Fruit fly (Drosophila melanogaster) whole organism, embryonic: ENCODE results near the gene CG34348.

Experiments
- Ada2b ChIP-seq: fragments of 200-800 bp; sonication (Bioruptor generic); IDR thresholded peaks from 2 replicates; pipeline ENCODE4 v1.3.6; 2022; ENCODE audit warnings: missing biosample characterization, missing genetic modification characterization
- B-H2 ChIP-seq: fragments of 200-800 bp; sonication (Bioruptor generic); optimal IDR thresholded peaks from 2 replicates; lab custom pipeline; 2018; ENCODE audit warnings: missing biosample characterization, mild to moderate bottlenecking, missing genetic modification characterization
- CG10209 ChIP-seq: fragments of 200-800 bp; sonication (Bioruptor generic); optimal IDR thresholded peaks from 3 replicates; lab custom pipeline; 2017; ENCODE audit warnings: missing biosample characterization, mild to moderate bottlenecking, missing genetic modification characterization, missing genetic modification reagents
- CG10959 ChIP-seq: fragments of 200-800 bp; sonication (Bioruptor generic); IDR thresholded peaks from 2 replicates; pipeline ENCODE4 v1.3.6; 2022; ENCODE audit warnings: missing biosample characterization, missing genetic modification characterization
- CG11723 ChIP-seq: fragments of 200-800 bp; sonication (Bioruptor generic); optimal IDR thresholded peaks from 2 replicates; lab custom pipeline; 2017; ENCODE audit warnings: missing biosample characterization, mild to moderate bottlenecking, missing genetic modification characterization
- CG12659 ChIP-seq: fragments of 200-800 bp; sonication (Bioruptor generic); optimal IDR thresholded peaks from 3 replicates; lab custom pipeline; 2017; ENCODE audit warnings: mild to moderate bottlenecking, missing biosample characterization, missing genetic modification reagents, missing genetic modification characterization
- CG12942 ChIP-seq: fragments of 200-800 bp; sonication (Bioruptor generic); optimal IDR thresholded peaks from 3 replicates; lab custom pipeline; 2016; ENCODE audit warnings: missing biosample characterization, missing genetic modification characterization
- CG13424 ChIP-seq: fragments of 200-800 bp; sonication (Bioruptor generic); optimal IDR thresholded peaks from 2 replicates; lab custom pipeline; 2019; ENCODE audit warnings: missing biosample characterization, mild to moderate bottlenecking, missing genetic modification characterization, moderate library complexity
- CG14014 ChIP-seq: fragments of 200-800 bp; sonication (Bioruptor generic); IDR thresholded peaks from 2 replicates; pipeline ENCODE4 v1.3.6; 2022; ENCODE audit warnings: missing biosample characterization, missing genetic modification characterization
- CG14050 ChIP-seq: fragments of 200-800 bp; sonication (Bioruptor generic); IDR thresholded peaks from 3 replicates; pipeline ENCODE4 v1.3.6; 2022; ENCODE audit warnings: missing biosample characterization, missing genetic modification characterization
- CG1603 ChIP-seq: fragments of 200-800 bp; sonication (Bioruptor generic); optimal IDR thresholded peaks from 2 replicates; lab custom pipeline; 2019; ENCODE audit warnings: missing biosample characterization, mild to moderate bottlenecking, missing genetic modification characterization, moderate library complexity
- CG18599 ChIP-seq: fragments of 200-800 bp; sonication (Bioruptor generic); optimal IDR thresholded peaks from 3 replicates; lab custom pipeline; 2017; ENCODE audit warnings: missing biosample characterization, missing genetic modification characterization, mild to moderate bottlenecking, moderate library complexity, missing genetic modification reagents
- CG18764 ChIP-seq: fragments of 200-800 bp; sonication (Bioruptor generic); optimal IDR thresholded peaks from 3 replicates; lab custom pipeline; 2016; ENCODE audit warnings: missing biosample characterization, missing genetic modification characterization
- CG30020 ChIP-seq: fragments of 200-800 bp; optimal IDR thresholded peaks from 2 replicates; lab custom pipeline; 2019; ENCODE audit warnings: missing biosample characterization, mild to moderate bottlenecking, missing genetic modification characterization, moderate library complexity
- CG34376 ChIP-seq: fragments of 200-800 bp; sonication (Bioruptor generic); optimal IDR thresholded peaks from 2 replicates; lab custom pipeline; 2018; ENCODE audit warnings: missing biosample characterization, mild to moderate bottlenecking, missing genetic modification characterization
- CG42726 ChIP-seq: fragments of 200-800 bp; sonication (Bioruptor generic); IDR thresholded peaks from 2 replicates; pipeline ENCODE4 v1.3.6; 2022; ENCODE audit warnings: missing biosample characterization, missing genetic modification characterization; ENCODE audit not compliant: partially characterized antibody
- CG6254 ChIP-seq: fragments of 200-800 bp; sonication (Bioruptor generic); optimal IDR thresholded peaks from 3 replicates; lab custom pipeline; 2017; ENCODE audit warnings: mild to moderate bottlenecking, missing biosample characterization, missing genetic modification reagents, missing genetic modification characterization
- CG9215 ChIP-seq: fragments of 200-800 bp; sonication (Bioruptor generic); IDR thresholded peaks from 2 replicates; pipeline ENCODE4 v1.3.6; 2022; ENCODE audit warnings: missing biosample characterization, missing genetic modification characterization
- CG9609 ChIP-seq: fragments of 200-800 bp; sonication (Bioruptor generic); optimal IDR thresholded peaks from 3 replicates; lab custom pipeline; 2016; ENCODE audit warnings: missing biosample characterization, missing genetic modification characterization
- CG9797 ChIP-seq: fragments of 200-800 bp; sonication (Bioruptor generic); optimal IDR thresholded peaks from 3 replicates; lab custom pipeline; 2018; ENCODE audit warnings: missing biosample characterization, mild to moderate bottlenecking, missing genetic modification characterization
- CG9817 ChIP-seq: fragments of 200-800 bp; sonication (Bioruptor generic); optimal IDR thresholded peaks from 2 replicates; lab custom pipeline; 2018; ENCODE audit warnings: missing biosample characterization, mild to moderate bottlenecking, missing genetic modification characterization, moderate library complexity
- CG9876 ChIP-seq: fragments of 200-800 bp; sonication (Bioruptor generic); optimal IDR thresholded peaks from 2 replicates; lab custom pipeline; 2016; ENCODE audit warnings: missing biosample characterization, missing genetic modification characterization
- CkIIα-i1 ChIP-seq: fragments of 200-800 bp; sonication (Bioruptor generic); IDR thresholded peaks from 2 replicates; pipeline ENCODE4 v1.3.6; 2022; ENCODE audit warnings: missing biosample characterization, missing genetic modification characterization
- D19B ChIP-seq: fragments of 200-800 bp; sonication (Bioruptor generic); optimal IDR thresholded peaks from 2 replicates; lab custom pipeline; 2017; ENCODE audit warnings: missing biosample characterization, mild to moderate bottlenecking, missing genetic modification characterization
- Hey ChIP-seq: fragments of 200-800 bp; sonication (Bioruptor generic); optimal IDR thresholded peaks from 3 replicates; lab custom pipeline; 2018; ENCODE audit warnings: missing biosample characterization, mild to moderate bottlenecking, missing genetic modification characterization
- Hr78 ChIP-seq, 2 experiments: fragments of 200-800 bp in 1 of 2; fragments of >200 bp in 1 of 2; sonication (Bioruptor generic) in 1 of 2; optimal IDR thresholded peaks; 2 replicates each; lab custom pipeline; 2017 to 2019; ENCODE audit warnings: missing biosample characterization in 2 of 2, missing genetic modification characterization in 2 of 2, mild to moderate bottlenecking in 1 of 2, moderate library complexity in 1 of 2
- Lim3 ChIP-seq: fragments of 200-800 bp; sonication (Bioruptor generic); IDR thresholded peaks from 2 replicates; pipeline ENCODE4 v1.3.6; 2022; ENCODE audit warnings: missing biosample characterization, missing genetic modification characterization
- NK7.1 ChIP-seq: fragments of 200-800 bp; sonication (Bioruptor generic); optimal IDR thresholded peaks from 3 replicates; lab custom pipeline; 2016; ENCODE audit warnings: missing biosample characterization, missing genetic modification characterization
- Nf-YB ChIP-seq: fragments of 200-800 bp; sonication (Bioruptor generic); optimal IDR thresholded peaks from 3 replicates; lab custom pipeline; 2019; ENCODE audit warnings: missing biosample characterization, mild to moderate bottlenecking, missing genetic modification characterization, moderate library complexity
- Sin3A ChIP-seq: fragments of >200 bp; optimal IDR thresholded peaks from 2 replicates; lab custom pipeline; 2018
- Usf ChIP-seq: fragments of 200-800 bp; sonication (Bioruptor generic); optimal IDR thresholded peaks from 2 replicates; lab custom pipeline; 2017; ENCODE audit warnings: missing genotype, missing biosample characterization, missing genetic modification characterization
- bsh ChIP-seq, 2 experiments: fragments of 200-800 bp; sonication (Bioruptor generic); optimal IDR thresholded peaks; 2 replicates each; lab custom pipeline; 2017 to 2018; ENCODE audit warnings: mild to moderate bottlenecking in 2 of 2, missing biosample characterization in 2 of 2, missing genetic modification characterization in 2 of 2, moderate library complexity in 1 of 2
- ci ChIP-seq: fragments of 200-800 bp; sonication (Bioruptor generic); IDR thresholded peaks from 3 replicates; pipeline ENCODE4 v1.3.6; 2022; ENCODE audit warnings: missing biosample characterization, missing genetic modification characterization
- dimm ChIP-seq: fragments of 200-800 bp; sonication (Bioruptor generic); IDR thresholded peaks from 2 replicates; pipeline ENCODE4 v1.3.6; 2022; ENCODE audit warnings: missing biosample characterization, missing genetic modification characterization
- dpn ChIP-seq, 2 experiments: fragments of 200-800 bp; sonication (Bioruptor generic); optimal IDR thresholded peaks; 3 replicates each; lab custom pipeline; 2016; ENCODE audit warnings: missing biosample characterization in 2 of 2, missing genetic modification characterization in 2 of 2
- en ChIP-seq: fragments of 200-800 bp; sonication (Bioruptor generic); optimal IDR thresholded peaks from 2 replicates; lab custom pipeline; 2016; ENCODE audit warnings: missing biosample characterization, missing genetic modification characterization
- eve ChIP-seq, 2 experiments: fragments of >200 bp; optimal IDR thresholded peaks; 2 replicates each; lab custom pipeline; 2017; ENCODE audit warnings: missing biosample characterization in 2 of 2, missing genetic modification characterization in 2 of 2
- ewg ChIP-seq: fragments of 200-800 bp; sonication (Bioruptor generic); optimal IDR thresholded peaks from 3 replicates; lab custom pipeline; 2017; ENCODE audit warnings: mild to moderate bottlenecking, missing biosample characterization, missing genetic modification reagents, missing genetic modification characterization
- exex ChIP-seq: fragments of 200-800 bp; sonication (Bioruptor generic); optimal IDR thresholded peaks from 4 replicates; lab custom pipeline; 2018; ENCODE audit warnings: missing biosample characterization, mild to moderate bottlenecking, missing genetic modification characterization, moderate library complexity
- gsb ChIP-seq: fragments of 200-800 bp; sonication (Bioruptor generic); IDR thresholded peaks from 2 replicates; pipeline ENCODE4 v1.3.6; 2022; ENCODE audit warnings: missing biosample characterization, missing genetic modification characterization
- hb ChIP-seq: fragments of 200-800 bp; sonication (Bioruptor generic); IDR thresholded peaks from 3 replicates; pipeline ENCODE4 v1.3.6; 2022; ENCODE audit warnings: missing biosample characterization, missing genetic modification characterization; ENCODE audit not compliant: partially characterized antibody
- hbn ChIP-seq: fragments of 200-800 bp; sonication (Bioruptor generic); IDR thresholded peaks from 2 replicates; pipeline ENCODE4 v1.3.6; 2022; ENCODE audit warnings: missing biosample characterization, missing genetic modification characterization; ENCODE audit not compliant: partially characterized antibody
- jigr1 ChIP-seq: fragments of 200-800 bp; sonication (Bioruptor generic); IDR thresholded peaks from 3 replicates; pipeline ENCODE4 v1.3.6; 2022; ENCODE audit warnings: missing biosample characterization, missing genetic modification characterization
- luna ChIP-seq: fragments of 200-800 bp; sonication (Bioruptor generic); optimal IDR thresholded peaks from 2 replicates; lab custom pipeline; 2016; ENCODE audit warnings: missing biosample characterization, missing genetic modification characterization
- maf-S ChIP-seq: fragments of 200-800 bp; sonication (Bioruptor generic); optimal IDR thresholded peaks from 2 replicates; lab custom pipeline; 2016; ENCODE audit warnings: missing biosample characterization, missing genetic modification characterization
- pita ChIP-seq: fragments of 200-800 bp; sonication (Bioruptor generic); optimal IDR thresholded peaks from 2 replicates; lab custom pipeline; 2017; ENCODE audit warnings: missing biosample characterization, mild to moderate bottlenecking, missing genetic modification characterization
- row ChIP-seq: fragments of 200-800 bp; sonication (Bioruptor generic); IDR thresholded peaks from 3 replicates; pipeline ENCODE4 v1.3.6; 2022; ENCODE audit warnings: missing biosample characterization, missing genetic modification characterization
- slou ChIP-seq: fragments of 200-800 bp; sonication (Bioruptor generic); optimal IDR thresholded peaks from 3 replicates; lab custom pipeline; 2016; ENCODE audit warnings: missing biosample characterization, missing genetic modification characterization
- trem ChIP-seq: fragments of 200-800 bp; optimal IDR thresholded peaks from 3 replicates; lab custom pipeline; 2019; ENCODE audit warnings: missing biosample characterization, mild to moderate bottlenecking, missing genetic modification characterization, moderate library complexity
- vvl ChIP-seq: fragments of 200-800 bp; sonication (Bioruptor generic); IDR thresholded peaks from 2 replicates; pipeline ENCODE4 v1.3.6; 2022; ENCODE audit warnings: missing biosample characterization, missing genetic modification characterization
- yki ChIP-seq: fragments of >200 bp; optimal IDR thresholded peaks from 3 replicates; lab custom pipeline; 2018

CG34348 gene

DNA sequence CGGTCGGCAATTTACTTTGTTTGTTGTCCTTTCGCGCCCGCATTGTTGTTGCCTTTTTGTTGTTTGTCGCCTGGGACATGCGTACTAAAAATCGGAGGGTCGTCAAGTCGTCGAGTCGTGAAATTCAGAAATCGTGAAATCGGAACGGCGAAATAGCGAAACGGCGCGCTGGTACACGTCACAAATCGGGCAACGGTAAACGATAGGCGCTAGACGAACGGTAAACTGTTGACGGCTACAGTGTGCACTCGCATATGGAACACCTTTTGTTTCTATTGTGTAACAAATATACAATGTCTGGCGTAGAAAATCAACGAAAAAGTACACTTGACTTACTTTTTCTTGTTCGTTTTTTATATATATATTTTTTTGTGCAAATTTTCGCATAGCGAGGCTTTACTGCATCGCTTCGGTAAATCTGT is 44.4 kb downstream of the CG34348 start:
- TF ChIP-seq hb (GFP tag; lab: Robert Waterston, UW) (0 out of 3 replicates have a peak, but pooled peaks have one; percentile 26), CG10959 (GFP tag; lab: Robert Waterston, UW) (no peak), CG12659 (GFP tag; lab: Kevin White, UChicago) (peak; percentile 71), NK7.1 (GFP tag; lab: Kevin White, UChicago) (peak; percentile 2), CG9797 (GFP tag; lab: Kevin White, UChicago) (no peak), vvl (GFP tag; lab: Robert Waterston, UW) (peak; percentile 83), CG6254 (GFP tag; lab: Kevin White, UChicago) (no peak), CG9817 (tag; lab: Kevin White, UChicago) (peak; percentile 75), luna (GFP tag; lab: Kevin White, UChicago) (no peak), CG30020 (tag; lab: Kevin White, UChicago) (no peak), CG9609 (GFP tag; lab: Kevin White, UChicago) (no peak), trem (no peak), Lim3 (GFP tag; lab: Robert Waterston, UW) (no peak), CkIIα-i1 (no peak), row (GFP tag; lab: Robert Waterston, UW) (peak; percentile 87), Hr78 (GFP tag; optimal IDR thresholded peaks at IDR 0.05; lab: Kevin White, UChicago) (no peak), slou (GFP tag; lab: Kevin White, UChicago) (peak; percentile 70), yki (lab: Kevin White, UChicago) (no peak), maf-S (GFP tag; lab: Kevin White, UChicago) (peak; percentile 40), Nf-YB (no peak), CG14014 (peak; percentile 90), CG13424 (tag; lab: Kevin White, UChicago) (peak; percentile 69), CG18599 (GFP tag; lab: Kevin White, UChicago) (peak; percentile 90), Hey (tag; lab: Kevin White, UChicago) (no peak), D19B (GFP tag; lab: Kevin White, UChicago) (peak; percentile 36), exex (tag; lab: Kevin White, UChicago) (peak; percentile 21), CG9215 (GFP tag; lab: Robert Waterston, UW) (peak; percentile 77), CG42726 (no peak), CG10209 (GFP tag; lab: Kevin White, UChicago) (peak; percentile 40), eve (GFP tag; optimal IDR thresholded peaks at IDR 0.05; lab: Kevin White, UChicago) (no peak), CG1603 (tag; lab: Kevin White, UChicago) (no peak), jigr1 (GFP tag; lab: Robert Waterston, UW) (peak; percentile 46; the same call in 1 of the 3 replicates), B-H2 (peak; percentile 58), gsb (GFP tag; lab: Robert Waterston, UW) (peak; percentile 62), CG14050 (peak; percentile 54; the same call in 2 of the 3 replicates), CG18764 (peak; percentile 18), dimm (GFP tag; lab: Robert Waterston, UW) (peak; percentile 62; the same call in 1 of the 2 replicates), ewg (GFP tag; lab: Kevin White, UChicago) (peak; percentile 81), CG9876 (no peak), CG34376 (GFP tag; lab: Kevin White, UChicago) (peak; percentile 49), pita (GFP tag; lab: Kevin White, UChicago) (no peak), dpn (GFP tag; optimal IDR thresholded peaks at IDR 0.05; lab: Kevin White, UChicago) (peak; percentile 62 to 63), ci (GFP tag; lab: Robert Waterston, UW) (peak; percentile 77), en (GFP tag; lab: Kevin White, UChicago) (no peak), Ada2b (GFP tag; lab: Robert Waterston, UW) (peak; percentile 82), bsh (GFP tag; optimal IDR thresholded peaks at IDR 0.05; lab: Kevin White, UChicago) (no peak), CG11723 (GFP tag; lab: Kevin White, UChicago) (no peak), CG12942 (GFP tag; lab: Kevin White, UChicago) (peak; percentile 43), hbn (no peak), Sin3A (lab: Kevin White, UChicago) (no peak), Usf (GFP tag; lab: Kevin White, UChicago) (no peak)
